Fruit fly (Drosophila melanogaster): ENCODE results near the gene Atg1.
A peak's percentile ranks its signal among the peaks of the same experiment; 100 is the strongest.

Atg1 gene

dm6 chr3L:12832355-12832881, 27.5 kb upstream of the Atg1 start (continued):
- TF ChIP-seq bab2 (GFP tag; optimal IDR thresholded peaks at IDR 0.05) (no peak), E2f1 (GFP tag; IDR thresholded peaks at IDR 0.05) (no peak), Aef1 (GFP tag; IDR thresholded peaks at IDR 0.05) (no peak), CG12391 (tag; optimal IDR thresholded peaks at IDR 0.05) (no peak), peb (GFP tag; IDR thresholded peaks at IDR 0.05) (no peak), CG4424 (GFP tag; optimal IDR thresholded peaks at IDR 0.05) (no peak), CG2116 (GFP tag; optimal IDR thresholded peaks at IDR 0.05) (no peak), CG10654 (GFP tag; optimal IDR thresholded peaks at IDR 0.05) (no peak), CG1792 (GFP tag; optimal IDR thresholded peaks at IDR 0.05) (no peak), corto (GFP tag; optimal IDR thresholded peaks at IDR 0.05) (peak; percentile 48), fd102C (GFP tag; optimal IDR thresholded peaks at IDR 0.05) (no peak), Gug (GFP tag; IDR thresholded peaks at IDR 0.05) (no peak), CG31224 (GFP tag; IDR thresholded peaks at IDR 0.05) (no peak), slbo (GFP tag; IDR thresholded peaks at IDR 0.05) (0 out of 2 replicates have a peak, but pooled peaks have one; percentile 3), gsb-n (tag; optimal IDR thresholded peaks at IDR 0.05) (no peak), zfh1 (GFP tag; IDR thresholded peaks at IDR 0.05) (0 out of 3 replicates have a peak, but pooled peaks have one; percentile 9), kah (GFP tag; optimal IDR thresholded peaks at IDR 0.05) (no peak), CG4617 (GFP tag; optimal IDR thresholded peaks at IDR 0.05; ENCODE audit: borderline replicate concordance) (no peak), CG14710 (tag; optimal IDR thresholded peaks at IDR 0.05) (no peak), Hey (tag; optimal IDR thresholded peaks at IDR 0.05) (no peak), mld (GFP tag; IDR thresholded peaks at IDR 0.05; ENCODE audit: partially characterized antibody) (no peak), Lim3 (GFP tag; IDR thresholded peaks at IDR 0.05) (no peak), CG12219 (GFP tag; optimal IDR thresholded peaks at IDR 0.05) (no peak), dan (GFP tag; IDR thresholded peaks at IDR 0.05) (no peak), ap (GFP tag; IDR thresholded peaks at IDR 0.05) (no peak), Mes4 (GFP tag; optimal IDR thresholded peaks at IDR 0.05) (no peak), MESR4 (GFP tag; optimal IDR thresholded peaks at IDR 0.05) (no peak), Neu2 (GFP tag; optimal IDR thresholded peaks at IDR 0.05; ENCODE audit: borderline replicate concordance) (no peak), CG10366 (GFP tag; IDR thresholded peaks at IDR 0.05) (no peak), CG13296 (GFP tag; optimal IDR thresholded peaks at IDR 0.05) (peak; percentile 35), sens-2 (GFP tag; IDR thresholded peaks at IDR 0.05) (no peak), CG3407 (GFP tag; optimal IDR thresholded peaks at IDR 0.05) (no peak), CG42726 (GFP tag; IDR thresholded peaks at IDR 0.05; ENCODE audit: partially characterized antibody) (no peak), CG34224 (GFP tag; IDR thresholded peaks at IDR 0.05; ENCODE audit: partially characterized antibody) (0 out of 3 replicates have a peak, but pooled peaks have one; percentile 30), caup (GFP tag; optimal IDR thresholded peaks at IDR 0.05; ENCODE audit: severe bottlenecking) (no peak), tgo (GFP tag; IDR thresholded peaks at IDR 0.05) (no peak), Usf (GFP tag; optimal IDR thresholded peaks at IDR 0.05) (no peak), insv (GFP tag; optimal IDR thresholded peaks at IDR 0.05) (no peak), CG9727 (GFP tag; optimal IDR thresholded peaks at IDR 0.05) (no peak), CG13287 (GFP tag; IDR thresholded peaks at IDR 0.05; ENCODE audit: partially characterized antibody) (0 out of 2 replicates have a peak, but pooled peaks have one; percentile 33), CG9215 (GFP tag; IDR thresholded peaks at IDR 0.05) (no peak), HLH4C (GFP tag; IDR thresholded peaks at IDR 0.05; ENCODE audit: partially characterized antibody) (0 out of 3 replicates have a peak, but pooled peaks have one; percentile 36), h (optimal IDR thresholded peaks at IDR 0.05) (no peak), CG2875 (GFP tag; optimal IDR thresholded peaks at IDR 0.05) (peak; percentile 15), da (GFP tag; optimal IDR thresholded peaks at IDR 0.05) (no peak), sna (GFP tag; IDR thresholded peaks at IDR 0.05; ENCODE audit: partially characterized antibody) (0 out of 2 replicates have a peak, but pooled peaks have one; percentile 40), CG12104 (GFP tag; optimal IDR thresholded peaks at IDR 0.05) (no peak), sqz (GFP tag; optimal IDR thresholded peaks at IDR 0.05) (no peak), CG16815 (GFP tag; optimal IDR thresholded peaks at IDR 0.05) (no peak), CG31388 (GFP tag; optimal IDR thresholded peaks at IDR 0.05) (no peak)

Data from whole organism, embryonic.